Worm (Caenorhabditis elegans): ENCODE data around the gene lgc-56.

The lgc-56 gene

ce11 chrII:5130081-5130480 is at the start of gene lgc-56:
Gene lgc-56 (plus strand): TSS chrII:5130381.
- no peak for TF ChIP-seq hlh-6 (tag; optimal IDR thresholded peaks at IDR 0.05)
- TF ChIP-seq fkh-10 (GFP tag; optimal IDR thresholded peaks at IDR 0.05): no peak
- TF ChIP-seq sox-2 (GFP tag; IDR thresholded peaks at IDR 0.05): no peak
- no peak for TF ChIP-seq lin-11 (tag; optimal IDR thresholded peaks at IDR 0.05)
- TF ChIP-seq ttx-3 (tag; optimal IDR thresholded peaks at IDR 0.05): no peak
- no peak for TF ChIP-seq unc-86 (tag; optimal IDR thresholded peaks at IDR 0.05)
- no peak for TF ChIP-seq C38D4.7 (GFP tag; optimal IDR thresholded peaks at IDR 0.05)
- no peak for TF ChIP-seq ceh-24 (tag; optimal IDR thresholded peaks at IDR 0.05)
- no peak for TF ChIP-seq madf-2 (tag; optimal IDR thresholded peaks at IDR 0.05)
- no peak for TF ChIP-seq zip-5 (tag; optimal IDR thresholded peaks at IDR 0.05)
- no peak for TF ChIP-seq pqm-1 (tag; optimal IDR thresholded peaks at IDR 0.05)
- no peak for TF ChIP-seq hlh-15 (tag; optimal IDR thresholded peaks at IDR 0.05)
- no peak for TF ChIP-seq pat-9 (tag; optimal IDR thresholded peaks at IDR 0.05)
- no peak for TF ChIP-seq ets-4 (tag; optimal IDR thresholded peaks at IDR 0.05)
- TF ChIP-seq hlh-30 (tag; optimal IDR thresholded peaks at IDR 0.05; ENCODE audit: insufficient read depth): no peak
- TF ChIP-seq tbx-2 (tag; optimal IDR thresholded peaks at IDR 0.05): no peak
- TF ChIP-seq pha-2 (tag; optimal IDR thresholded peaks at IDR 0.05): no peak
- no peak for TF ChIP-seq ceh-45 (GFP tag; IDR thresholded peaks at IDR 0.05)
- TF ChIP-seq hlh-8 (tag; optimal IDR thresholded peaks at IDR 0.05): no peak
- TF ChIP-seq ceh-22 (tag; optimal IDR thresholded peaks at IDR 0.05): no peak

DNA sequence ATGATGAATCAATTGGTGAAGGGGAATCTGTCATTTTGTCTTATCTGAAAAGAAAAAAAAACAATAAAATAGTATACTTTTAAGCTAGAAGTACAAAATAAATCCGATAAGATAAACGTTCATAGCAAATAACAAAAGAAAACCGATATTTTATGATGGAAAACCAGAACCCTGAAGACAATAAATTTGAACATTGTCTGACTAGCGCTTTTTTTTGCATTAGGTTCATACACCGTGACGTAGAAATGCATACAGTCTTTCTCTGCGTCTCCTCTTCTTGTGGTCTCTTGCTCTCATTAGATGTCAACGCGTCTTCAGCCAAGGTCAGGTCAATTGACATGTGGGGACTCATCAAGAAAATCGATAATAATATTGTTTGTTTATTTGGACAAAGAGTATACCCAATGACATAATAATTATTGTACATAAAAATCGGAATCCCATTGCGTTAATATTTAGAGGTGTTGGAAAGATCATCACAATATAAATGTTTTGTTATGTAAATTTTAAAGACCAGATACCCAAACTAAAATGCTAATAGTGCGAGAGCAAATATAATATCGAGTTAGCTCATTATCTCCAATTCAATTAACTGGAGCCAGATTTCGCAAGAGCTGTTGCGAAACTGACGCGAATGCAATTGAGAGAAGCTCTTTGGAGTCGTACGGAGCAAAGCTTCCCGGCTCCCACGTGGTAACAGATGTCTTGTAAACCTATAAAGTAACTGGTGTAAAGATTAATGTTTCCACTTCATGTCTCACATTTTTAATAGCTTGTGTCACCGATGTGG is 48.9 kb upstream of the lgc-56 start, which contains the start of gene dsh-2:
TSS of gene dsh-2 (minus strand) at position 51 of the 790 bp plus-strand sequence.
- TF ChIP-seq ceh-19 (GFP tag; optimal IDR thresholded peaks at IDR 0.05) (no peak), pax-1 (tag; optimal IDR thresholded peaks at IDR 0.05) (peak; percentile 86), unc-55 (GFP tag; optimal IDR thresholded peaks at IDR 0.05) (peak; percentile 41), tbx-2 (tag; optimal IDR thresholded peaks at IDR 0.05) (peak; percentile 32), hlh-13 (GFP tag; optimal IDR thresholded peaks at IDR 0.05) (no peak), nfya-1 (tag; optimal IDR thresholded peaks at IDR 0.05) (peak; percentile 39), unc-42 (tag; optimal IDR thresholded peaks at IDR 0.05) (peak; percentile 65), hlh-30 (tag; optimal IDR thresholded peaks at IDR 0.05; ENCODE audit: insufficient read depth) (peak; percentile 52), ceh-48 (tag; optimal IDR thresholded peaks at IDR 0.05) (peak; percentile 25), sdc-2 (tag; optimal IDR thresholded peaks at IDR 0.05) (no peak), ceh-6 (GFP tag; optimal IDR thresholded peaks at IDR 0.05) (no peak), sox-4 (tag; optimal IDR thresholded peaks at IDR 0.05) (no peak), gmeb-2 (tag; optimal IDR thresholded peaks at IDR 0.05) (no peak), ceh-22 (tag; optimal IDR thresholded peaks at IDR 0.05) (no peak), ama-1 (optimal IDR thresholded peaks at IDR 0.05) (no peak)

- TF ChIP-seq sox-4 (tag; optimal IDR thresholded peaks at IDR 0.05) (no peak), sox-2 (GFP tag; IDR thresholded peaks at IDR 0.05) (no peak), ahr-1 (tag; optimal IDR thresholded peaks at IDR 0.05) (no peak), dmd-4 (tag; optimal IDR thresholded peaks at IDR 0.05; ENCODE audit: borderline replicate concordance) (no peak), ceh-30 (tag; optimal IDR thresholded peaks at IDR 0.05) (no peak), unc-42 (tag; optimal IDR thresholded peaks at IDR 0.05) (no peak), che-1 (tag; optimal IDR thresholded peaks at IDR 0.05) (no peak), pha-4 (tag; optimal IDR thresholded peaks at IDR 0.05) (no peak)
These were observed 46.8 kb upstream of the lgc-56 start, which contains the start of gene C04G6.4 for ce11 chrII:5083341-5083740. Gene C04G6.4 (minus strand): TSS chrII:5083441.

ce11 chrII:5084225-5084624 is 46.0 kb upstream of the lgc-56 start:
- TF ChIP-seq pha-2 (tag; optimal IDR thresholded peaks at IDR 0.05) (no peak), elt-2 (tag; optimal IDR thresholded peaks at IDR 0.05) (peak; percentile 49), ztf-16 (tag; optimal IDR thresholded peaks at IDR 0.05) (no peak), Y22D7AL.16 (tag; optimal IDR thresholded peaks at IDR 0.05) (no peak), hlh-13 (GFP tag; optimal IDR thresholded peaks at IDR 0.05) (no peak), K09A11.1 (tag; optimal IDR thresholded peaks at IDR 0.05; ENCODE audit: insufficient read depth) (no peak)

All from whole organism, late embryonic.